Fruit fly (Drosophila melanogaster): Measurements from ENCODE around the gene Nckx30C.

Nckx30C gene

DNA sequence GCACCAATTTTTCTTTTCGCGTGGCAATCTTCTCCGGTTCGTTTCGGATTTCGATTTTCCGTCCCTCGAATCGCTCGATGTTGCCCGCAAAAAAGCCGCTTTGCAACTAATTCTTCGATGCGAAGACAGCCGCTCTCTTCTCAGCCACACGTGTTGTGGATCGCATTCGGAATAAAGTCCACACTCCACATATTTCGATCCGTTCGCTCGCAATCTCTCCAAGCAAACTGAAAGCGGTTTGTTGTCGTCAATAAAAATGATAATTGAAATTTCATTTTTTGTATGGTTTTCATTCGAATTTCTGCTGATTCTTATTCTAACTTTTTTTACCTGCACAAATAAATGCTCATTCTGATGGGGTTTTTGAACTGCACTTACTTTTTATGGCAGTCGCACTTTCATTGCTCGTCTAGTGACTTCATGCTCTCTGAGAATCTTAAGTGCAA lies 40.4 kb downstream of the Nckx30C start, which contains the start of gene CG31710:
Gene CG31710 (minus strand): TSS at position 83 of the 446 bp plus-strand sequence.
- peak; percentile 40 for TF ChIP-seq CG9139 (GFP tag; optimal IDR thresholded peaks at IDR 0.05)
- TF ChIP-seq Hr38 (GFP tag; optimal IDR thresholded peaks at IDR 0.05) = no peak
- no peak for TF ChIP-seq CG3032 (tag; optimal IDR thresholded peaks at IDR 0.05)
- TF ChIP-seq CG16779 (tag; optimal IDR thresholded peaks at IDR 0.05) = peak; percentile 36
- no peak for TF ChIP-seq fd59A (GFP tag; optimal IDR thresholded peaks at IDR 0.05)
- no peak for TF ChIP-seq lz (GFP tag; optimal IDR thresholded peaks at IDR 0.05)
- no peak for TF ChIP-seq CG1621 (tag; optimal IDR thresholded peaks at IDR 0.05)
- TF ChIP-seq CG7368 (GFP tag; optimal IDR thresholded peaks at IDR 0.05) = peak; percentile 15
- TF ChIP-seq CG32006 (GFP tag; optimal IDR thresholded peaks at IDR 0.05) = no peak
- TF ChIP-seq CG15336 (GFP tag; IDR thresholded peaks at IDR 0.05) = peak; percentile 21; the same call in 1 of the 2 replicates
- no peak for TF ChIP-seq CG8632 (GFP tag; optimal IDR thresholded peaks at IDR 0.05)
- TF ChIP-seq CG4318 (GFP tag; optimal IDR thresholded peaks at IDR 0.05) = no peak
- no peak for TF ChIP-seq Eip93F (GFP tag; optimal IDR thresholded peaks at IDR 0.05)
- no peak for TF ChIP-seq CG6808 (GFP tag; optimal IDR thresholded peaks at IDR 0.05)
- peak; percentile 12 to 33 for TF ChIP-seq ss (GFP tag; optimal IDR thresholded peaks at IDR 0.05)
- TF ChIP-seq Met (GFP tag; optimal IDR thresholded peaks at IDR 0.05) = peak; percentile 9
- TF ChIP-seq svp (GFP tag) = peak; percentile 59
- no peak for TF ChIP-seq dac (GFP tag; optimal IDR thresholded peaks at IDR 0.05)
- peak; percentile 40 for TF ChIP-seq CG3919 (GFP tag; optimal IDR thresholded peaks at IDR 0.05)
- TF ChIP-seq Sox102F (GFP tag; optimal IDR thresholded peaks at IDR 0.05) = no peak
- TF ChIP-seq CG11294 (GFP tag; IDR thresholded peaks at IDR 0.05) = no peak
- no peak for TF ChIP-seq CG10669 (GFP tag; optimal IDR thresholded peaks at IDR 0.05)
- TF ChIP-seq fkh (GFP tag; optimal IDR thresholded peaks at IDR 0.05) = peak; percentile 60
- TF ChIP-seq Gug (GFP tag; IDR thresholded peaks at IDR 0.05) = no peak
- TF ChIP-seq CG8319 (GFP tag; optimal IDR thresholded peaks at IDR 0.05) = no peak
- peak; percentile 39 for TF ChIP-seq vri (GFP tag; optimal IDR thresholded peaks at IDR 0.05)
- peak; percentile 38 for TF ChIP-seq CG6276 (GFP tag; optimal IDR thresholded peaks at IDR 0.05)
- TF ChIP-seq CG11762 (GFP tag; optimal IDR thresholded peaks at IDR 0.05; ENCODE audit: insufficient read depth) = no peak
- TF ChIP-seq Ets96B (tag; optimal IDR thresholded peaks at IDR 0.05) = no peak
- no peak for TF ChIP-seq Hr39 (GFP tag; optimal IDR thresholded peaks at IDR 0.05)
- TF ChIP-seq spab (GFP tag; optimal IDR thresholded peaks at IDR 0.05) = no peak
- no peak for TF ChIP-seq CG34406 (GFP tag; optimal IDR thresholded peaks at IDR 0.05)
- no peak for TF ChIP-seq acj6 (GFP tag; optimal IDR thresholded peaks at IDR 0.05)
- TF ChIP-seq CG10631 (GFP tag; optimal IDR thresholded peaks at IDR 0.05) = no peak
- TF ChIP-seq Eip78C (GFP tag) = peak; percentile 69
- TF ChIP-seq CG11902 (GFP tag; optimal IDR thresholded peaks at IDR 0.05) = no peak
- peak; percentile 25; the same call in 1 of the 3 replicates for TF ChIP-seq eg (GFP tag; IDR thresholded peaks at IDR 0.05)
- peak; percentile 15 for TF ChIP-seq topi (GFP tag; optimal IDR thresholded peaks at IDR 0.05)
- TF ChIP-seq net (GFP tag; optimal IDR thresholded peaks at IDR 0.05) = peak; percentile 40
- peak; percentile 1 for TF ChIP-seq esn (GFP tag; optimal IDR thresholded peaks at IDR 0.05)
- TF ChIP-seq dsx (GFP tag; optimal IDR thresholded peaks at IDR 0.05; ENCODE audit: poor library complexity, severe bottlenecking) = peak; percentile 75
- peak; percentile 3 for TF ChIP-seq fd85E (GFP tag; optimal IDR thresholded peaks at IDR 0.05)
- TF ChIP-seq Ets21C (GFP tag; optimal IDR thresholded peaks at IDR 0.05) = no peak
- peak; percentile 46 for TF ChIP-seq Blimp-1 (GFP tag; optimal IDR thresholded peaks at IDR 0.05)
- no peak for TF ChIP-seq salr (GFP tag; optimal IDR thresholded peaks at IDR 0.05)
- no peak for TF ChIP-seq CG31627 (GFP tag; optimal IDR thresholded peaks at IDR 0.05)
- no peak for TF ChIP-seq Smox (GFP tag; optimal IDR thresholded peaks at IDR 0.05)
- TF ChIP-seq CG6854 (GFP tag; optimal IDR thresholded peaks at IDR 0.05) = peak; percentile 36
- TF ChIP-seq cyc (GFP tag; optimal IDR thresholded peaks at IDR 0.05) = no peak
- peak; percentile 9 for TF ChIP-seq Sox14 (GFP tag; optimal IDR thresholded peaks at IDR 0.05)
- TF ChIP-seq achi (GFP tag; optimal IDR thresholded peaks at IDR 0.05) = no peak
- TF ChIP-seq pdm3 (GFP tag; optimal IDR thresholded peaks at IDR 0.05) = no peak

Data from whole organism, prepupa.